Worm (Caenorhabditis elegans): ENCODE measurements around the gene F54F7.10.

DNA sequence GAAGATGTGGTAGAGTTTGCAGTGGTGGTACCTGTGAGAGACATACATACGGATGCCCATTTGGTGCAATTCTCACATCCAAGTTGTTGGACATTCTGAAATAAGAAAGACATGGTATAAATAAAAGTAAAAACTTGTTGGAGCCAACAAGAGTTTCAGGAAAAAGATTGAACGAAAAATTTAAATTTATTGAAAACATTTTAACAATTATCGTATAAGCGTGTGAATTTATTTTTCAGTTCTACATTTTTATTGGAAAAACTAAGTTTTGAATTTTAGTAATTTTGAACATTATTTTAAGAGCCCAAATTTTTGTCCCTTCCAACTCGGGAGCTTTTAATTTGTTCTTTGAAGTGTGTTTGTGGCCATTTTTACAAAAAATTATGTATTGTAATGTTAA is 8.5 kb upstream of the F54F7.10 start, which contains the start of gene F54F7.8:
- no peak for TF ChIP-seq ztf-29 (GFP tag; IDR thresholded peaks at IDR 0.05)
- TF ChIP-seq klf-2 (GFP tag; conservative IDR thresholded peaks at IDR 0.05): no peak
- TF ChIP-seq T22C8.4 (GFP tag; IDR thresholded peaks at IDR 0.05): no peak
- no peak for TF ChIP-seq flt-1 (GFP tag; IDR thresholded peaks at IDR 0.05)
- no peak for TF ChIP-seq med-1 (GFP tag; optimal IDR thresholded peaks at IDR 0.05; ENCODE audit: insufficient read depth)
- TF ChIP-seq ref-1 (GFP tag; conservative IDR thresholded peaks at IDR 0.05): no peak
- TF ChIP-seq ztf-23 (GFP tag; IDR thresholded peaks at IDR 0.05): no peak
- TF ChIP-seq cog-1 (tag; optimal IDR thresholded peaks at IDR 0.05): no peak

All from whole organism, midembryonic.